Fruit fly (Drosophila melanogaster): ENCODE measurements around the gene CG17648.

CG17648 gene

DNA sequence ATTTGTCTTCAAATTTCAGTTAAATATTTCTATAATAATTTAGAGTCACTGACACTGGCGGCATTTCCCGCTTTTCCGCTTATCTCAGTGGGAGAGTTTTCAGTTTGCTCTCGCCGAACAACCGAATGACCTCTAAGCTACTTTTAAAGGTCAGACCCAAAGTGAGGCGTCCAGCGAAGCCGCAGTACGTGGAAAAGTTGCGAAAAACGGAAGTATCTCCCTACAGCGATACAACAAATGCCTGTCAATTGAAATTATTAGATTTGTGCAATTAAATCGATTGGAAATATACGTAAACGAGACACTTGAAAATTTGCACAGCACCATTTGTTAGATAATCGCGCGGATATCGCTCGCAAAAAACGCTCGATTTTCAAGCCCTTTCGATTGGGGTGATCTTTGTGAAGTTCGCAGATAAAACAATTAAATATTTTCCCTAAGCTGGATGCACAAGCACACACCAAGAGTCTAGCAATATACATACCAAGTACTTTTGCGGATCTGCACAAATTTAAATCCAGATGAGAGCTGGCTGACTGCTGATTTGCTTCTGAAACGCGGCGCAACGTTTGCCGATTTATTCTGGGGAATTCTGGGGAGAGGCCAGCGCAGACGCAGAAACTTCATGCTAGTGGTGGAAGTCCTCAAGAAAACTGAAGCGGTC lies 24.8 kb upstream of the CG17648 start (continued):
- TF ChIP-seq CG8290 (GFP tag; optimal IDR thresholded peaks at IDR 0.05) (peak; percentile 81), CG8290 (tag; optimal IDR thresholded peaks at IDR 0.05) (no peak), lab (GFP tag; optimal IDR thresholded peaks at IDR 0.05) (peak; percentile 98), Dip3 (GFP tag; optimal IDR thresholded peaks at IDR 0.05) (no peak), CG3281 (GFP tag; optimal IDR thresholded peaks at IDR 0.05) (peak; percentile 97), Ets65A (GFP tag) (peak; percentile 7), CG17829 (tag; optimal IDR thresholded peaks at IDR 0.05) (peak; percentile 95), CG31388 (GFP tag; optimal IDR thresholded peaks at IDR 0.05) (no peak), CG9727 (GFP tag; optimal IDR thresholded peaks at IDR 0.05) (no peak), Six4 (GFP tag; optimal IDR thresholded peaks at IDR 0.05) (no peak), ab (GFP tag; optimal IDR thresholded peaks at IDR 0.05) (peak; percentile 45), mirr (GFP tag; optimal IDR thresholded peaks at IDR 0.05) (peak; percentile 90), mam (GFP tag; optimal IDR thresholded peaks at IDR 0.05) (no peak), tll (GFP tag; optimal IDR thresholded peaks at IDR 0.05) (no peak)

DNA sequence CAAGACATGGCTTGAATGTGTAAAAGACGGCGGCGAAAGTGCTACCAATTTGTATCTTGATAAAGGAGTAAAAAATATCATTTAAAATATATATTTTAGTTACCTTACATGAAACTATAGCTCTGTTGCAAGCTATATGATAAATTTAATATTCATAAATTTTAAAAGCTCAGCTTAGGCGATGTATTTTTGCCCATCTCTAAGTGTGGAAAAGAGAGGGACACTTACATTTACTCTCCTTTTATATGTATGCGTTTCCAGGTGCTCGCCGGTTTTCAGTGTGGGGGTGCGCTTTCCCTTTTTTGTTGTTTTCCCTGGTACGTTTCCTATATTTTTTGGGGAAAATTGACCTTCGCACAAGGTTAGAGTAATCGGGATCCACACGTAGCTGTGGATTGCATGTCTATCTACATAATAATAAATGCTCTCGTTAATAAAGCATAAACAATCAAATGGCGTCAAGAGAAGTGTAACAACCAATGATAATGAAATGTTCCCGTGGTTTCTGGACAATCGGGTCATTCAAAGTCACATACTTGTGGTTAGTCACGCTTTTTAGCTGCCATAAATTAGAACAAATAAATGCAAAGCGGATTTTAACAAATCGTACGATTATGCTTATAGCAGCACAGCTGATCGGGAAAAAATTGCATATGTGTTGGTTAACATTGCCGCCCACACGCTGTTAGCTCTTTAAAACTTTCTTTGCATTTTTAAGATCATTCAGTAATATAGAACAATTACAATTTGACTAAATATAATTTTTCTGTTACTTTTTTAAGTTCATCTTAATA lies 24.1 kb upstream of the CG17648 start:
- peak; percentile 75 for TF ChIP-seq Lim3 (GFP tag; IDR thresholded peaks at IDR 0.05)
- peak; percentile 93 for TF ChIP-seq CG1233 (GFP tag; optimal IDR thresholded peaks at IDR 0.05)
- TF ChIP-seq ems (GFP tag; optimal IDR thresholded peaks at IDR 0.05), result peak; percentile 92
- peak in 1 of 2 experiments; percentile 88 for TF ChIP-seq insv (GFP tag; optimal IDR thresholded peaks at IDR 0.05)
- peak; percentile 93 for TF ChIP-seq CG12942 (GFP tag; optimal IDR thresholded peaks at IDR 0.05)
- TF ChIP-seq CG13296 (GFP tag; optimal IDR thresholded peaks at IDR 0.05), result peak; percentile 98
- TF ChIP-seq ttk (GFP tag; IDR thresholded peaks at IDR 0.05), result peak; percentile 93
- peak; percentile 98 for TF ChIP-seq Fer1 (GFP tag; optimal IDR thresholded peaks at IDR 0.05)
- peak; percentile 57 to 79 for TF ChIP-seq Trl (optimal IDR thresholded peaks at IDR 0.05)
- TF ChIP-seq Trl (GFP tag; optimal IDR thresholded peaks at IDR 0.05), result peak; percentile 80
- TF ChIP-seq CG6254 (GFP tag; optimal IDR thresholded peaks at IDR 0.05), result peak; percentile 87
- TF ChIP-seq CG17612 (GFP tag; IDR thresholded peaks at IDR 0.05), result peak; percentile 90
- TF ChIP-seq odd (GFP tag; optimal IDR thresholded peaks at IDR 0.05), result peak; percentile 99
- TF ChIP-seq Abd-B (GFP tag; optimal IDR thresholded peaks at IDR 0.05), result peak; percentile 98
- peak; percentile 97 for TF ChIP-seq Xbp1 (GFP tag; optimal IDR thresholded peaks at IDR 0.05)
- TF ChIP-seq CG10431 (GFP tag; optimal IDR thresholded peaks at IDR 0.05), result peak; percentile 98
- peak; percentile 50 for TF ChIP-seq CG3163 (GFP tag; optimal IDR thresholded peaks at IDR 0.05)
- peak; percentile 95 for TF ChIP-seq Taf1 (GFP tag; IDR thresholded peaks at IDR 0.05)
- peak; percentile 65 for TF ChIP-seq CG8359 (GFP tag; optimal IDR thresholded peaks at IDR 0.05; ENCODE audit: borderline replicate concordance)
- no peak for TF ChIP-seq btn (GFP tag; optimal IDR thresholded peaks at IDR 0.05)
- TF ChIP-seq sd (tag; optimal IDR thresholded peaks at IDR 0.05), result peak; percentile 96
- peak; percentile 93 for TF ChIP-seq CG17328 (GFP tag; IDR thresholded peaks at IDR 0.05)
- peak; percentile 90 for TF ChIP-seq tup (GFP tag; optimal IDR thresholded peaks at IDR 0.05)
- peak; percentile 82 for TF ChIP-seq CG7786 (GFP tag; optimal IDR thresholded peaks at IDR 0.05)
- TF ChIP-seq al (GFP tag; IDR thresholded peaks at IDR 0.05), result peak; percentile 96
- TF ChIP-seq CG2875 (GFP tag; optimal IDR thresholded peaks at IDR 0.05), result peak; percentile 96
- peak; percentile 90 for TF ChIP-seq CG10959 (GFP tag; IDR thresholded peaks at IDR 0.05)
- peak; percentile 84 for TF ChIP-seq trem (tag; optimal IDR thresholded peaks at IDR 0.05)
- peak; percentile 69; the same call in 2 of the 3 replicates for TF ChIP-seq CG2199 (GFP tag; IDR thresholded peaks at IDR 0.05)
- peak; percentile 98 for TF ChIP-seq Rfx (GFP tag; IDR thresholded peaks at IDR 0.05)
- TF ChIP-seq repo (GFP tag; optimal IDR thresholded peaks at IDR 0.05), result peak; percentile 22
- peak; percentile 93 for TF ChIP-seq CG6683 (GFP tag; optimal IDR thresholded peaks at IDR 0.05)
- TF ChIP-seq unc-4 (GFP tag; IDR thresholded peaks at IDR 0.05; ENCODE audit: partially characterized antibody), result peak; percentile 98
- TF ChIP-seq CG12071 (GFP tag; optimal IDR thresholded peaks at IDR 0.05), result peak; percentile 90
